Worm (Caenorhabditis elegans) whole organism, young adult: ENCODE measurements around the gene Y4C6B.4.

Source experiments
- B0035.1 ChIP-seq: sonication (generic microtip); optimal IDR thresholded peaks from 2 replicates; lab custom pipeline; 2016; ENCODE audit warnings: missing genetic modification characterization, mild to moderate bottlenecking, missing compliant biosample characterization, missing genotype, missing genetic modification reagents
- B0336.3 ChIP-seq: fragments of 200-800 bp; sonication (Bioruptor generic); IDR thresholded peaks from 2 replicates; pipeline ENCODE4 v1.3.6; 2022; ENCODE audit warnings: missing genetic modification characterization, missing compliant biosample characterization
- C06A6.2 ChIP-seq: fragments of 200-800 bp; sonication (Bioruptor generic); conservative IDR thresholded peaks from 2 replicates; pipeline ENCODE4 v1.3.6; 2022; ENCODE audit warnings: missing genetic modification characterization, missing compliant biosample characterization
- F23B12.7 ChIP-seq: sonication (generic microtip); optimal IDR thresholded peaks from 2 replicates; lab custom pipeline; 2017; ENCODE audit warnings: missing genetic modification characterization, mild to moderate bottlenecking, missing compliant biosample characterization, antibody characterized with exemption, moderate library complexity; ENCODE audit not compliant: insufficient read depth
- F39B2.1 ChIP-seq: fragments of 200-800 bp; sonication (Bioruptor generic); IDR thresholded peaks from 2 replicates; pipeline ENCODE4 v1.3.6; 2022; ENCODE audit warnings: missing genetic modification reagents, missing genetic modification characterization, missing compliant biosample characterization
- F52B5.7 ChIP-seq: sonication (generic microtip); optimal IDR thresholded peaks from 2 replicates; lab custom pipeline; 2016; ENCODE audit warnings: mild to moderate bottlenecking, missing genetic modification characterization, missing compliant biosample characterization
- Y53F4B.3 ChIP-seq: fragments of 200-800 bp; sonication (Bioruptor generic); IDR thresholded peaks from 2 replicates; pipeline ENCODE4 v1.3.6; 2022; ENCODE audit warnings: missing genetic modification reagents, missing genetic modification characterization, missing compliant biosample characterization
- Y53G8AR.9 ChIP-seq: fragments of 200-800 bp; sonication (Bioruptor generic); conservative IDR thresholded peaks from 2 replicates; pipeline ENCODE4 v1.3.6; 2022; ENCODE audit warnings: missing genetic modification reagents, missing genetic modification characterization, missing compliant biosample characterization
- Y95B8A.8 ChIP-seq: fragments of 200-800 bp; sonication (Bioruptor generic); IDR thresholded peaks from 2 replicates; pipeline ENCODE4 v1.3.6; 2022; ENCODE audit warnings: missing genetic modification reagents, missing genetic modification characterization, missing compliant biosample characterization
- ZK185.1 ChIP-seq: sonication (generic microtip); optimal IDR thresholded peaks from 2 replicates; lab custom pipeline; 2016; ENCODE audit warnings: mild to moderate bottlenecking, missing genetic modification characterization, missing compliant biosample characterization; ENCODE audit not compliant: poor library complexity, severe bottlenecking
- akir-1 ChIP-seq: fragments of 200-800 bp; sonication (Bioruptor generic); optimal IDR thresholded peaks from 2 replicates; lab custom pipeline; 2018; ENCODE audit warnings: mild to moderate bottlenecking, missing genetic modification characterization, moderate library complexity, missing compliant biosample characterization
- aptf-2 ChIP-seq: fragments of 200-800 bp; sonication (Bioruptor generic); conservative IDR thresholded peaks from 2 replicates; pipeline ENCODE4 v1.3.6; 2022; ENCODE audit warnings: missing genetic modification reagents, missing genetic modification characterization, missing compliant biosample characterization
- aptf-3 ChIP-seq: fragments of 200-800 bp; sonication (Bioruptor generic); IDR thresholded peaks from 2 replicates; pipeline ENCODE4 v1.3.6; 2022; ENCODE audit warnings: missing genetic modification characterization, missing compliant biosample characterization
- atf-7 ChIP-seq: sonication (generic microtip); optimal IDR thresholded peaks from 2 replicates; lab custom pipeline; 2017; ENCODE audit warnings: mild to moderate bottlenecking, missing genetic modification characterization, missing compliant biosample characterization
- athp-1 ChIP-seq: sonication (generic microtip); optimal IDR thresholded peaks from 2 replicates; lab custom pipeline; 2017; ENCODE audit warnings: mild to moderate bottlenecking, missing genetic modification characterization, missing compliant biosample characterization
- attf-6 ChIP-seq: fragments of 200-800 bp; sonication (Bioruptor generic); IDR thresholded peaks from 2 replicates; pipeline ENCODE4 v1.3.6; 2022; ENCODE audit warnings: missing genetic modification reagents, missing genetic modification characterization, missing compliant biosample characterization
- cebp-2 ChIP-seq: fragments of 200-800 bp; sonication (Bioruptor generic); IDR thresholded peaks from 2 replicates; pipeline ENCODE4 v1.3.6; 2022; ENCODE audit warnings: missing genetic modification characterization, missing compliant biosample characterization
- ceh-27 ChIP-seq: fragments of 200-800 bp; sonication (Bioruptor generic); optimal IDR thresholded peaks from 2 replicates; lab custom pipeline; 2018; ENCODE audit warnings: mild to moderate bottlenecking, missing genetic modification characterization, moderate library complexity, missing compliant biosample characterization
- ceh-79 ChIP-seq: sonication (generic microtip); optimal IDR thresholded peaks from 2 replicates; lab custom pipeline; 2017; ENCODE audit warnings: mild to moderate bottlenecking, missing genetic modification characterization, missing compliant biosample characterization
- ceh-91 ChIP-seq: fragments of 200-800 bp; sonication (Bioruptor generic); IDR thresholded peaks from 2 replicates; pipeline ENCODE4 v1.3.6; 2022; ENCODE audit warnings: missing genetic modification reagents, missing genetic modification characterization, missing compliant biosample characterization
- dox-1 ChIP-seq: fragments of 200-800 bp; sonication (Bioruptor generic); IDR thresholded peaks from 2 replicates; pipeline ENCODE4 v1.3.6; 2022; ENCODE audit warnings: missing genetic modification reagents, missing genetic modification characterization, missing compliant biosample characterization
- dpl-1 ChIP-seq: fragments of 150-350 bp; optimal IDR thresholded peaks from 2 replicates; lab custom pipeline; 2014; ENCODE audit warnings: missing biosample characterization, missing genetic modification reagents, missing genetic modification characterization
- egrh-3 ChIP-seq: fragments of 200-800 bp; sonication (Bioruptor generic); IDR thresholded peaks from 2 replicates; pipeline ENCODE4 v1.3.6; 2022; ENCODE audit warnings: missing genetic modification reagents, missing genetic modification characterization, missing compliant biosample characterization
- ekl-4 ChIP-seq: fragments of 200-800 bp; sonication (Bioruptor generic); IDR thresholded peaks from 2 replicates; pipeline ENCODE4 v1.3.6; 2022; ENCODE audit warnings: missing genetic modification reagents, missing genetic modification characterization, missing compliant biosample characterization
- ets-4 ChIP-seq: fragments of 200-800 bp; sonication (Bioruptor generic); optimal IDR thresholded peaks from 2 replicates; lab custom pipeline; 2018; ENCODE audit warnings: mild to moderate bottlenecking, missing genetic modification characterization, missing compliant biosample characterization
- fkh-3 ChIP-seq: sonication (generic microtip); optimal IDR thresholded peaks from 2 replicates; lab custom pipeline; 2016; ENCODE audit warnings: mild to moderate bottlenecking, missing genetic modification characterization, missing compliant biosample characterization
- hlh-26 ChIP-seq: fragments of 200-800 bp; sonication (Bioruptor generic); conservative IDR thresholded peaks from 2 replicates; pipeline ENCODE4 v1.3.6; 2022; ENCODE audit warnings: missing genetic modification reagents, missing genetic modification characterization, missing compliant biosample characterization
- hmg-20 ChIP-seq: fragments of 200-800 bp; sonication (Bioruptor generic); IDR thresholded peaks from 2 replicates; pipeline ENCODE4 v1.3.6; 2022; ENCODE audit warnings: missing genetic modification reagents, missing genetic modification characterization, missing compliant biosample characterization
- lag-1 ChIP-seq: fragments of 200-800 bp; sonication (Bioruptor generic); IDR thresholded peaks from 2 replicates; pipeline ENCODE4 v1.3.6; 2022; ENCODE audit warnings: missing genetic modification reagents, missing genetic modification characterization, missing compliant biosample characterization
- let-526 ChIP-seq: fragments of 200-800 bp; sonication (Bioruptor generic); IDR thresholded peaks from 2 replicates; pipeline ENCODE4 v1.3.6; 2022; ENCODE audit warnings: missing genetic modification reagents, missing genetic modification characterization, missing compliant biosample characterization
- let-607 ChIP-seq, 2 experiments: fragments of 200-800 bp in 1 of 2; sonication (Bioruptor generic) in 1 of 2; sonication (generic microtip) in 1 of 2; optimal IDR thresholded peaks; 2 replicates each; lab custom pipeline; 2016 to 2018; ENCODE audit warnings: mild to moderate bottlenecking in 2 of 2, missing compliant biosample characterization in 2 of 2, missing genetic modification characterization in 2 of 2, moderate library complexity in 2 of 2, missing genotype in 1 of 2
- lir-1 ChIP-seq: fragments of 200-800 bp; sonication (Bioruptor generic); conservative IDR thresholded peaks from 2 replicates; pipeline ENCODE4 v1.3.6; 2022; ENCODE audit warnings: missing genetic modification reagents, missing genetic modification characterization, missing compliant biosample characterization
- madf-3 ChIP-seq: fragments of 200-800 bp; sonication (Bioruptor generic); IDR thresholded peaks from 2 replicates; pipeline ENCODE4 v1.3.6; 2022; ENCODE audit warnings: missing genetic modification reagents, missing genetic modification characterization, missing compliant biosample characterization
- madf-6 ChIP-seq: fragments of 200-800 bp; sonication (Bioruptor generic); IDR thresholded peaks from 2 replicates; pipeline ENCODE4 v1.3.6; 2022; ENCODE audit warnings: missing genetic modification reagents, missing genetic modification characterization, missing compliant biosample characterization
- madf-8 ChIP-seq: fragments of 200-800 bp; sonication (Bioruptor generic); conservative IDR thresholded peaks from 2 replicates; pipeline ENCODE4 v1.3.6; 2022; ENCODE audit warnings: missing genetic modification reagents, missing genetic modification characterization, missing compliant biosample characterization
- mcd-1 ChIP-seq: fragments of 200-800 bp; sonication (Bioruptor generic); IDR thresholded peaks from 2 replicates; pipeline ENCODE4 v1.3.6; 2022; ENCODE audit warnings: missing genetic modification reagents, missing genetic modification characterization, missing compliant biosample characterization
- mxl-1 ChIP-seq: sonication (generic microtip); optimal IDR thresholded peaks from 2 replicates; lab custom pipeline; 2016; ENCODE audit warnings: missing genetic modification characterization, missing compliant biosample characterization
- nhr-120 ChIP-seq: fragments of 200-800 bp; sonication (Bioruptor generic); IDR thresholded peaks from 2 replicates; pipeline ENCODE4 v1.3.6; 2022; ENCODE audit warnings: missing genetic modification characterization, missing compliant biosample characterization
- nhr-179 ChIP-seq: sonication (generic microtip); optimal IDR thresholded peaks from 2 replicates; lab custom pipeline; 2016; ENCODE audit warnings: mild to moderate bottlenecking, missing genetic modification characterization, missing compliant biosample characterization
- nhr-90 ChIP-seq: sonication (generic microtip); optimal IDR thresholded peaks from 2 replicates; lab custom pipeline; 2016; ENCODE audit warnings: missing genotype, mild to moderate bottlenecking, missing genetic modification characterization, missing compliant biosample characterization
- repo-1 ChIP-seq: sonication (generic microtip); optimal IDR thresholded peaks from 2 replicates; lab custom pipeline; 2017; ENCODE audit warnings: mild to moderate bottlenecking, missing genetic modification characterization, missing compliant biosample characterization
- sdz-38 ChIP-seq: sonication (generic microtip); optimal IDR thresholded peaks from 2 replicates; lab custom pipeline; 2016; ENCODE audit warnings: missing genotype, missing genetic modification characterization, missing compliant biosample characterization
- snpc-1.1 ChIP-seq: sonication (generic microtip); optimal IDR thresholded peaks from 2 replicates; lab custom pipeline; 2017; ENCODE audit warnings: missing genetic modification characterization, mild to moderate bottlenecking, missing compliant biosample characterization, antibody characterized with exemption, moderate library complexity, missing genotype, missing genetic modification reagents; ENCODE audit not compliant: insufficient read depth
- snpc-1.3 ChIP-seq: sonication (generic microtip); optimal IDR thresholded peaks from 2 replicates; lab custom pipeline; 2017; ENCODE audit warnings: missing genetic modification characterization, mild to moderate bottlenecking, missing compliant biosample characterization, antibody characterized with exemption, moderate library complexity, missing genotype, missing genetic modification reagents; ENCODE audit not compliant: insufficient read depth
- snpc-3.4 ChIP-seq: sonication (generic microtip); optimal IDR thresholded peaks from 2 replicates; lab custom pipeline; 2017; ENCODE audit warnings: missing genetic modification characterization, mild to moderate bottlenecking, missing compliant biosample characterization, antibody characterized with exemption, moderate library complexity, missing genotype, missing genetic modification reagents
- tbp1 ChIP-seq: fragments of 200-800 bp; sonication (Bioruptor generic); optimal IDR thresholded peaks from 2 replicates; lab custom pipeline; 2018; ENCODE audit warnings: mild to moderate bottlenecking, missing genetic modification characterization, missing compliant biosample characterization
- zfh-2 ChIP-seq: fragments of 200-800 bp; sonication (Bioruptor generic); conservative IDR thresholded peaks from 2 replicates; pipeline ENCODE4 v1.3.6; 2022; ENCODE audit warnings: missing genetic modification reagents, missing genetic modification characterization, missing compliant biosample characterization
- zim-3 ChIP-seq: sonication (generic microtip); optimal IDR thresholded peaks from 2 replicates; lab custom pipeline; 2017; ENCODE audit warnings: mild to moderate bottlenecking, missing genetic modification characterization, moderate library complexity, missing compliant biosample characterization
- ztf-25 ChIP-seq: fragments of 200-800 bp; sonication (Bioruptor generic); IDR thresholded peaks from 2 replicates; pipeline ENCODE4 v1.3.6; 2022; ENCODE audit warnings: missing genetic modification reagents, missing genetic modification characterization, missing compliant biosample characterization

Y4C6B.4 gene

ce11 chrIV:5334518-5334917, 8.3 kb downstream of the Y4C6B.4 start:
- no peak for TF ChIP-seq aptf-2
- no peak for TF ChIP-seq F52B5.7
- TF ChIP-seq snpc-1.3 (tag; lab: Kevin White, UChicago), result peak; percentile 77
- no peak for TF ChIP-seq ets-4 (GFP tag; lab: Kevin White, UChicago)
- TF ChIP-seq akir-1 (GFP tag; lab: Kevin White, UChicago), result no peak
- TF ChIP-seq F39B2.1 (GFP tag; lab: Robert Waterston, UW), result no peak
- peak; percentile 96 for TF ChIP-seq tbp1
- no peak for TF ChIP-seq hlh-26
- TF ChIP-seq ceh-27 (GFP tag; lab: Kevin White, UChicago), result no peak
- TF ChIP-seq Y53G8AR.9 (GFP tag; lab: Robert Waterston, UW), result no peak
- no peak for TF ChIP-seq sdz-38 (tag; lab: Kevin White, UChicago)
- no peak for TF ChIP-seq nhr-179 (tag; lab: Kevin White, UChicago)
- TF ChIP-seq hmg-20 (GFP tag; lab: Robert Waterston, UW), result no peak
- no peak for TF ChIP-seq fkh-3 (tag; lab: Kevin White, UChicago)
- TF ChIP-seq repo-1 (tag; lab: Kevin White, UChicago), result peak; percentile 35
- no peak for TF ChIP-seq egrh-3 (GFP tag; lab: Robert Waterston, UW)
- TF ChIP-seq zfh-2 (GFP tag; lab: Robert Waterston, UW), result no peak
- no peak for TF ChIP-seq ekl-4
- TF ChIP-seq Y53F4B.3 (GFP tag; lab: Robert Waterston, UW), result no peak
- TF ChIP-seq aptf-3 (GFP tag; lab: Robert Waterston, UW), result no peak
- no peak for TF ChIP-seq atf-7 (tag; lab: Kevin White, UChicago)
- TF ChIP-seq snpc-3.4, result peak; percentile 24
- TF ChIP-seq zim-3, result no peak
- TF ChIP-seq nhr-120 (GFP tag; lab: Robert Waterston, UW), result no peak
- TF ChIP-seq let-607 (tag; optimal IDR thresholded peaks at IDR 0.05; lab: Kevin White, UChicago), result peak in 1 of 2 experiments; percentile 45
- no peak for TF ChIP-seq ceh-91 (GFP tag; lab: Robert Waterston, UW)
- peak; percentile 89 for TF ChIP-seq F23B12.7 (tag; lab: Kevin White, UChicago)
- TF ChIP-seq lag-1 (GFP tag; lab: Robert Waterston, UW), result no peak
- no peak for TF ChIP-seq ztf-25
- TF ChIP-seq B0035.1 (tag; lab: Kevin White, UChicago), result no peak
- TF ChIP-seq let-526, result peak; percentile 81; the same call in 1 of the 2 replicates
- TF ChIP-seq lir-1, result no peak
- no peak for TF ChIP-seq madf-6 (GFP tag; lab: Robert Waterston, UW)
- TF ChIP-seq Y95B8A.8 (GFP tag; lab: Robert Waterston, UW), result no peak
- no peak for TF ChIP-seq madf-8
- TF ChIP-seq snpc-1.1 (tag; lab: Kevin White, UChicago), result peak; percentile 42
- TF ChIP-seq madf-3 (GFP tag; lab: Robert Waterston, UW), result no peak
- TF ChIP-seq ceh-79, result no peak
- no peak for TF ChIP-seq nhr-90 (tag; lab: Kevin White, UChicago)
- no peak for TF ChIP-seq mxl-1 (tag; lab: Kevin White, UChicago)
- TF ChIP-seq attf-6 (GFP tag; lab: Robert Waterston, UW), result peak; percentile 75
- peak; percentile 31 for TF ChIP-seq athp-1
- TF ChIP-seq ZK185.1 (tag; lab: Kevin White, UChicago), result peak; percentile 87
- no peak for TF ChIP-seq mcd-1 (GFP tag; lab: Robert Waterston, UW)
- TF ChIP-seq cebp-2 (GFP tag; lab: Robert Waterston, UW), result no peak
- TF ChIP-seq B0336.3 (GFP tag; lab: Robert Waterston, UW), result no peak
- no peak; the same call in 1 of the 2 replicates for TF ChIP-seq dox-1 (GFP tag; lab: Robert Waterston, UW)
- no peak for TF ChIP-seq dpl-1 (GFP tag; lab: Kevin White, UChicago)
- TF ChIP-seq C06A6.2, result no peak
